Fruit fly (Drosophila melanogaster) whole organism, pupa: ENCODE data around the gene hid.

Experiments
- CG15710 ChIP-seq: fragments of 200-800 bp; sonication (Bioruptor generic); optimal IDR thresholded peaks from 2 replicates; lab custom pipeline; 2018; ENCODE audit warnings: missing biosample characterization, mild to moderate bottlenecking, missing genetic modification characterization, moderate library complexity
- CG17806 ChIP-seq: fragments of 200-800 bp; sonication (Bioruptor generic); optimal IDR thresholded peaks from 2 replicates; lab custom pipeline; 2018; ENCODE audit warnings: missing biosample characterization, mild to moderate bottlenecking, missing genetic modification characterization, moderate library complexity
- CG8301 ChIP-seq: fragments of 200-800 bp; sonication (Bioruptor generic); optimal IDR thresholded peaks from 2 replicates; lab custom pipeline; 2018; ENCODE audit warnings: missing biosample characterization, mild to moderate bottlenecking, missing genetic modification characterization
- CG9948 ChIP-seq: fragments of 200-800 bp; sonication (Bioruptor generic); optimal IDR thresholded peaks from 2 replicates; lab custom pipeline; 2018; ENCODE audit warnings: missing biosample characterization, mild to moderate bottlenecking, missing genetic modification characterization, moderate library complexity
- Pif1A ChIP-seq: fragments of 200-800 bp; sonication (Bioruptor generic); optimal IDR thresholded peaks from 3 replicates; lab custom pipeline; 2016; ENCODE audit warnings: missing biosample characterization, missing genetic modification characterization
- fd96Ca ChIP-seq: fragments of 200-800 bp; sonication (Bioruptor generic); IDR thresholded peaks from 3 replicates; pipeline ENCODE4 v1.3.6; 2022; ENCODE audit warnings: missing biosample characterization, missing genetic modification characterization

dm6 chr3L:18144620-18145019 is 40.8 kb downstream of the hid start:
- no peak for TF ChIP-seq CG17806 (tag; lab: Kevin White, UChicago)
- TF ChIP-seq CG9948 (tag; lab: Kevin White, UChicago) = no peak
- no peak for TF ChIP-seq fd96Ca (GFP tag; lab: Robert Waterston, UW)
- no peak for TF ChIP-seq CG8301 (tag; lab: Kevin White, UChicago)
- no peak for TF ChIP-seq CG15710
- TF ChIP-seq Pif1A (GFP tag; lab: Kevin White, UChicago) = no peak
